Worm (Caenorhabditis elegans) whole organism, young adult: ENCODE results near the gene C32B5.13.

Experiments
- B0035.1 ChIP-seq: sonication (generic microtip); optimal IDR thresholded peaks from 2 replicates; lab custom pipeline; 2016; ENCODE audit warnings: missing genetic modification characterization, mild to moderate bottlenecking, missing compliant biosample characterization, missing genotype, missing genetic modification reagents
- C06A6.2 ChIP-seq: fragments of 200-800 bp; sonication (Bioruptor generic); conservative IDR thresholded peaks from 2 replicates; pipeline ENCODE4 v1.3.6; 2022; ENCODE audit warnings: missing genetic modification characterization, missing compliant biosample characterization
- D2030.7 ChIP-seq: fragments of 200-800 bp; sonication (Bioruptor generic); IDR thresholded peaks from 2 replicates; pipeline ENCODE4 v1.3.6; 2022; ENCODE audit warnings: missing genetic modification reagents, missing genetic modification characterization, missing compliant biosample characterization
- F39B2.1 ChIP-seq: fragments of 200-800 bp; sonication (Bioruptor generic); IDR thresholded peaks from 2 replicates; pipeline ENCODE4 v1.3.6; 2022; ENCODE audit warnings: missing genetic modification reagents, missing genetic modification characterization, missing compliant biosample characterization
- K11D2.4 ChIP-seq: fragments of 200-800 bp; sonication (Bioruptor generic); IDR thresholded peaks from 2 replicates; pipeline ENCODE4 v1.3.6; 2022; ENCODE audit warnings: missing genetic modification reagents, missing genetic modification characterization, missing compliant biosample characterization
- ama-1 ChIP-seq, 3 experiments: fragments of 150-350 bp in 1 of 3; sonication (generic microtip) in 2 of 3; optimal IDR thresholded peaks; 2 replicates each; lab custom pipeline; 2014 to 2018; ENCODE audit warnings: missing biosample characterization in 2 of 3, missing genetic modification characterization in 2 of 3, missing genetic modification reagents in 2 of 3
- atf-7 ChIP-seq: sonication (generic microtip); optimal IDR thresholded peaks from 2 replicates; lab custom pipeline; 2017; ENCODE audit warnings: mild to moderate bottlenecking, missing genetic modification characterization, missing compliant biosample characterization
- ceh-91 ChIP-seq: fragments of 200-800 bp; sonication (Bioruptor generic); IDR thresholded peaks from 2 replicates; pipeline ENCODE4 v1.3.6; 2022; ENCODE audit warnings: missing genetic modification reagents, missing genetic modification characterization, missing compliant biosample characterization
- dox-1 ChIP-seq: fragments of 200-800 bp; sonication (Bioruptor generic); IDR thresholded peaks from 2 replicates; pipeline ENCODE4 v1.3.6; 2022; ENCODE audit warnings: missing genetic modification reagents, missing genetic modification characterization, missing compliant biosample characterization
- ets-4 ChIP-seq: fragments of 200-800 bp; sonication (Bioruptor generic); optimal IDR thresholded peaks from 2 replicates; lab custom pipeline; 2018; ENCODE audit warnings: mild to moderate bottlenecking, missing genetic modification characterization, missing compliant biosample characterization
- him-1 ChIP-seq: sonication (generic microtip); optimal IDR thresholded peaks from 2 replicates; lab custom pipeline; 2016; ENCODE audit warnings: missing genotype, missing genetic modification reagents, missing genetic modification characterization, missing compliant biosample characterization
- lag-1 ChIP-seq: fragments of 200-800 bp; sonication (Bioruptor generic); IDR thresholded peaks from 2 replicates; pipeline ENCODE4 v1.3.6; 2022; ENCODE audit warnings: missing genetic modification reagents, missing genetic modification characterization, missing compliant biosample characterization
- lin-35 ChIP-seq, 3 experiments: fragments of 150-350 bp in 2 of 3; sonication (generic microtip) in 1 of 3; optimal IDR thresholded peaks; 2 replicates each; lab custom pipeline; 2014 to 2018; ENCODE audit warnings: missing biosample characterization in 3 of 3, missing genetic modification characterization in 3 of 3, missing genetic modification reagents in 3 of 3
- mcd-1 ChIP-seq: fragments of 200-800 bp; sonication (Bioruptor generic); IDR thresholded peaks from 2 replicates; pipeline ENCODE4 v1.3.6; 2022; ENCODE audit warnings: missing genetic modification reagents, missing genetic modification characterization, missing compliant biosample characterization
- mel-28 ChIP-seq: sonication (generic microtip); optimal IDR thresholded peaks from 2 replicates; lab custom pipeline; 2016; ENCODE audit warnings: borderline replicate concordance, mild to moderate bottlenecking, missing genetic modification characterization, missing compliant biosample characterization
- nfya-1 ChIP-seq: sonication (generic microtip); optimal IDR thresholded peaks from 2 replicates; lab custom pipeline; 2017; ENCODE audit warnings: antibody characterized with exemption, missing compliant biosample characterization, missing genetic modification characterization, borderline replicate concordance; ENCODE audit not compliant: insufficient read depth
- nhr-120 ChIP-seq: fragments of 200-800 bp; sonication (Bioruptor generic); IDR thresholded peaks from 2 replicates; pipeline ENCODE4 v1.3.6; 2022; ENCODE audit warnings: missing genetic modification characterization, missing compliant biosample characterization
- nhr-27 ChIP-seq: fragments of 200-800 bp; sonication (Bioruptor generic); optimal IDR thresholded peaks from 2 replicates; lab custom pipeline; 2018; ENCODE audit warnings: mild to moderate bottlenecking, missing genetic modification characterization, moderate library complexity, missing compliant biosample characterization
- nhr-80 ChIP-seq: sonication (generic microtip); optimal IDR thresholded peaks from 2 replicates; lab custom pipeline; 2016; ENCODE audit warnings: missing genetic modification characterization, missing compliant biosample characterization
- pha-4 ChIP-seq: fragments of 150-350 bp; sonication (generic microtip); optimal IDR thresholded peaks from 2 replicates; lab custom pipeline; 2014; ENCODE audit warnings: missing biosample characterization, missing genetic modification reagents, missing genetic modification characterization
- rcor-1 ChIP-seq: fragments of 200-800 bp; sonication (Bioruptor generic); IDR thresholded peaks from 2 replicates; pipeline ENCODE4 v1.3.6; 2022; ENCODE audit warnings: missing genetic modification reagents, missing genetic modification characterization, missing compliant biosample characterization
- snpc-4 ChIP-seq, 5 experiments: fragments of 150-350 bp in 1 of 5; sonication (generic microtip) in 4 of 5; optimal IDR thresholded peaks; 2 replicates each; lab custom pipeline; 2014 to 2018; ENCODE audit warnings: missing genetic modification characterization in 5 of 5, missing biosample characterization in 3 of 5, antibody characterized with exemption in 2 of 5, mild to moderate bottlenecking in 2 of 5, missing compliant biosample characterization in 2 of 5, missing genotype in 2 of 5, moderate library complexity in 2 of 5, missing genetic modification reagents in 1 of 5
- ztf-22 ChIP-seq: fragments of 200-800 bp; sonication (Bioruptor generic); optimal IDR thresholded peaks from 2 replicates; lab custom pipeline; 2018; ENCODE audit warnings: mild to moderate bottlenecking, missing genetic modification characterization, moderate library complexity, missing compliant biosample characterization

Gene C32B5.13

DNA sequence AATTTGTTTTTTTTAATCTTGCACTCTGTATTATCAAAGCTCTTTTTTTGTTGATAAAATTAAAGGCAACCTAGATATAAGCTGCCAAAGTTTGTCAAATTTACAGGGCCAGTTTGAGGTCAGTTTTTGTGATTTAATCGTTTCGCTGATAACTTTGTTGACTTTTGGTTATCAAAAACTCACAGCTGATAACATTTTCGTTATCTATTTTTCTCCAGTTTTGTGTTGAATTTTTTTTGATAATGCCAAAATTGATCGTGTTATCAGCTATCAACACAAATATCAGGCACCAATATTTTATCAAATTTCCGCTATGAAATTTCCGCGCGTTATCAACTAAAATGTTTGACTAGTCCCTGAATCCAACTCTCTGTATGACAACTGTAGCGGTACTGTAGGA is 46.7 kb downstream of the C32B5.13 start:
- TF ChIP-seq nhr-27 (tag; lab: Kevin White, UChicago) = no peak
- TF ChIP-seq lin-35 (GFP tag; optimal IDR thresholded peaks at IDR 0.05; lab: Kevin White, UChicago) = no peak
- no peak for TF ChIP-seq ceh-91 (GFP tag; lab: Robert Waterston, UW)
- no peak for TF ChIP-seq rcor-1 (GFP tag; lab: Robert Waterston, UW)
- peak; percentile 63 for TF ChIP-seq dox-1
- TF ChIP-seq snpc-4 (GFP tag; optimal IDR thresholded peaks at IDR 0.05; lab: Kevin White, UChicago) = no peak
- no peak for TF ChIP-seq snpc-4 (tag; optimal IDR thresholded peaks at IDR 0.05; lab: Kevin White, UChicago)
- TF ChIP-seq ztf-22 (GFP tag; lab: Kevin White, UChicago) = peak; percentile 67
- TF ChIP-seq D2030.7 (GFP tag; lab: Robert Waterston, UW) = no peak
- no peak for TF ChIP-seq him-1
- TF ChIP-seq mcd-1 (GFP tag; lab: Robert Waterston, UW) = peak; percentile 35; the same call in 1 of the 2 replicates
- TF ChIP-seq atf-7 = peak; percentile 48
- TF ChIP-seq nhr-80 (tag; lab: Kevin White, UChicago) = peak; percentile 95
- no peak for TF ChIP-seq mel-28 (tag; lab: Kevin White, UChicago)
- peak; percentile 94 for TF ChIP-seq ets-4 (GFP tag; lab: Kevin White, UChicago)
- no peak for TF ChIP-seq ama-1 (optimal IDR thresholded peaks at IDR 0.05; lab: Kevin White, UChicago)
- TF ChIP-seq ama-1 (GFP tag; optimal IDR thresholded peaks at IDR 0.05; lab: Kevin White, UChicago) = no peak
- peak; percentile 89 for TF ChIP-seq pha-4 (tag; lab: Kevin White, UChicago)
- no peak for TF ChIP-seq nhr-120 (GFP tag; lab: Robert Waterston, UW)

DNA sequence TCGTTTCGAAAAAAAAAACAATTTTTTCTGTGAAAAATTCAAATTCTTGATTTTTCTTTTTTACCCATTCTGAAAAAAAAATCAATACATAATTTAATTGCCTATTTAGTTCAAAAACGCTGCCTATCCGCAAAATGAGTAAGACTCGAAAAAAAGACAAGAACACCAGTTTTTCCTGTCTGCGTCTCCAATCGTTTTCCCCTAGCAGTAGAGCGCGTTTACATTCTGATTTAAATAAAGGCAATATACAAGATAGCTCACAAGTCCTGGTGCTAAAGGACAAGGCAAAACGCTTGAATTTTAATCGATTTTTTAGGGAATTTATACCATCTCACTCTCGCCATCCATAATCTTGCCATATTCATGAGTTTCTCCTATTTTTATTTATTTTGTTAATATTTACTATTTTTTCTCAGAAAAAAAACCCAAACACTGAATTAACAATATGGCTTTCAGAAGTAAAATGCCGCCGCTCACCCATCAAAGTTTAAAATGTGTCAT is 48.6 kb downstream of the C32B5.13 start, which contains the start of gene fbxc-33:
Gene fbxc-33, plus strand, starts transcription at position 451 of the 501 bp plus-strand sequence.
- TF ChIP-seq B0035.1 (tag; lab: Kevin White, UChicago) (no peak), F39B2.1 (GFP tag; lab: Robert Waterston, UW) (no peak), mcd-1 (GFP tag; lab: Robert Waterston, UW) (peak; percentile 75), C06A6.2 (GFP tag; lab: Robert Waterston, UW) (no peak), ztf-22 (GFP tag; lab: Kevin White, UChicago) (no peak), K11D2.4 (GFP tag; lab: Robert Waterston, UW) (no peak), lag-1 (no peak)

DNA sequence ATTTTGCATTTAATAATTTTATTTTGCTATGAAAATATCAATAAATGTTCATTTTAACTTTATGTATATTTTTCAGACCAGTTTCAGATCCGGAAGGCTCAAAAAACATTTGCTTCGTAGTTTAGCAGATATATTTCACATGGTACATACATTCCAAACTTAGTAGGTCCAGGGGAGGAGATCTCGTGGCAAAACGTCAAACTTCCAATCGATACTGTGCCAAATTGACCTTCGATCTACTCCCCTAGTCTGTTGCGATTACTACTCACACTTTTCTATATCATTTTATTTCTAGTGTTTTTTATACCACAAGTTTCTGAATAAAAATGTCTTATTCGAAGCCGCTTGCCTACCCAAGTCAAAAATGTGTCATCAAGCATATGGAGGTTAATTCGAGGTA is 50.2 kb downstream of the C32B5.13 start, which contains the start of gene fbxc-31:
Gene fbxc-31, plus strand, starts transcription at position 301 of the 400 bp plus-strand sequence.
- TF ChIP-seq dox-1 = no peak
- TF ChIP-seq nfya-1 (tag; lab: Kevin White, UChicago) = no peak
